Fruit fly (Drosophila melanogaster) whole organism, prepupa: ENCODE measurements around the gene CG33271.
A peak's percentile ranks its signal among the peaks of the same experiment; 100 is the strongest.

Experiments
- Blimp-1 ChIP-seq: fragments of 200-800 bp; sonication (Bioruptor generic); optimal IDR thresholded peaks from 3 replicates; lab custom pipeline; 2017; ENCODE audit warnings: missing biosample characterization, missing genetic modification characterization, mild to moderate bottlenecking, moderate library complexity, missing genetic modification reagents
- CG10631 ChIP-seq: fragments of 200-800 bp; sonication (Bioruptor generic); optimal IDR thresholded peaks from 2 replicates; lab custom pipeline; 2016; ENCODE audit warnings: missing biosample characterization, missing genetic modification characterization
- CG11294 ChIP-seq: fragments of 200-800 bp; sonication (Bioruptor generic); IDR thresholded peaks from 2 replicates; pipeline ENCODE4 v1.3.6; 2022; ENCODE audit warnings: missing biosample characterization, missing genetic modification characterization
- CG11762 ChIP-seq: fragments of 200-800 bp; sonication (Bioruptor generic); optimal IDR thresholded peaks from 3 replicates; lab custom pipeline; 2016; ENCODE audit warnings: missing biosample characterization, missing genetic modification characterization; ENCODE audit not compliant: insufficient read depth
- CG11902 ChIP-seq: fragments of 200-800 bp; sonication (Bioruptor generic); optimal IDR thresholded peaks from 3 replicates; lab custom pipeline; 2016; ENCODE audit warnings: missing biosample characterization, missing genetic modification characterization
- CG15336 ChIP-seq: fragments of 200-800 bp; sonication (Bioruptor generic); IDR thresholded peaks from 2 replicates; pipeline ENCODE4 v1.3.6; 2022; ENCODE audit warnings: missing biosample characterization, missing genetic modification characterization
- CG1621 ChIP-seq: fragments of 200-800 bp; sonication (Bioruptor generic); optimal IDR thresholded peaks from 3 replicates; lab custom pipeline; 2018; ENCODE audit warnings: missing biosample characterization, mild to moderate bottlenecking, missing genetic modification characterization
- CG32006 ChIP-seq: fragments of 200-800 bp; sonication (Bioruptor generic); optimal IDR thresholded peaks from 3 replicates; lab custom pipeline; 2017; ENCODE audit warnings: missing biosample characterization, mild to moderate bottlenecking, missing genetic modification characterization
- CG3919 ChIP-seq: fragments of 200-800 bp; sonication (Bioruptor generic); optimal IDR thresholded peaks from 3 replicates; lab custom pipeline; 2016; ENCODE audit warnings: missing biosample characterization, missing genetic modification characterization
- CG6276 ChIP-seq: fragments of 200-800 bp; sonication (Bioruptor generic); optimal IDR thresholded peaks from 2 replicates; lab custom pipeline; 2017; ENCODE audit warnings: missing biosample characterization, mild to moderate bottlenecking, missing genetic modification characterization
- CG6792 ChIP-seq: fragments of 200-800 bp; sonication (Bioruptor generic); optimal IDR thresholded peaks from 3 replicates; lab custom pipeline; 2016; ENCODE audit warnings: missing biosample characterization, missing genetic modification characterization
- CG6808 ChIP-seq: fragments of 200-800 bp; sonication (Bioruptor generic); optimal IDR thresholded peaks from 3 replicates; lab custom pipeline; 2017; ENCODE audit warnings: missing biosample characterization, missing genetic modification characterization, mild to moderate bottlenecking, moderate library complexity, missing genetic modification reagents
- CG6854 ChIP-seq: fragments of 200-800 bp; sonication (Bioruptor generic); optimal IDR thresholded peaks from 2 replicates; lab custom pipeline; 2017; ENCODE audit warnings: missing biosample characterization, mild to moderate bottlenecking, missing genetic modification characterization
- CG8119 ChIP-seq: fragments of 200-800 bp; sonication (Bioruptor generic); IDR thresholded peaks from 3 replicates; pipeline ENCODE4 v1.3.6; 2022; ENCODE audit warnings: missing biosample characterization, missing genetic modification characterization
- CG8632 ChIP-seq: fragments of 200-800 bp; sonication (Bioruptor generic); optimal IDR thresholded peaks from 3 replicates; lab custom pipeline; 2016; ENCODE audit warnings: missing biosample characterization, missing genetic modification characterization
- CG9139 ChIP-seq: fragments of 200-800 bp; sonication (Bioruptor generic); optimal IDR thresholded peaks from 3 replicates; lab custom pipeline; 2017; ENCODE audit warnings: missing biosample characterization, mild to moderate bottlenecking, missing genetic modification characterization
- Hr39 ChIP-seq: fragments of 200-800 bp; sonication (Bioruptor generic); optimal IDR thresholded peaks from 2 replicates; lab custom pipeline; 2016; ENCODE audit warnings: missing biosample characterization, missing genetic modification characterization
- Lpt ChIP-seq: fragments of 200-800 bp; sonication (Bioruptor generic); optimal IDR thresholded peaks from 3 replicates; lab custom pipeline; 2016; ENCODE audit warnings: missing biosample characterization, missing genetic modification characterization
- Met ChIP-seq: fragments of 200-800 bp; sonication (Bioruptor generic); optimal IDR thresholded peaks from 3 replicates; lab custom pipeline; 2016; ENCODE audit warnings: missing biosample characterization, missing genetic modification characterization
- Sox102F ChIP-seq: fragments of 200-800 bp; sonication (Bioruptor generic); optimal IDR thresholded peaks from 2 replicates; lab custom pipeline; 2016; ENCODE audit warnings: missing biosample characterization, mild to moderate bottlenecking, missing genetic modification characterization
- Sox15 ChIP-seq: fragments of 200-800 bp; sonication (Bioruptor generic); optimal IDR thresholded peaks from 3 replicates; lab custom pipeline; 2016; ENCODE audit warnings: missing biosample characterization, missing genetic modification characterization
- achi ChIP-seq: fragments of 200-800 bp; sonication (Bioruptor generic); optimal IDR thresholded peaks from 3 replicates; lab custom pipeline; 2016; ENCODE audit warnings: missing biosample characterization, missing genetic modification characterization
- dsx ChIP-seq: fragments of 200-800 bp; optimal IDR thresholded peaks from 3 replicates; lab custom pipeline; 2019; ENCODE audit warnings: missing biosample characterization, mild to moderate bottlenecking, missing genetic modification characterization, moderate library complexity; ENCODE audit not compliant: poor library complexity, severe bottlenecking
- fd85E ChIP-seq: fragments of 200-800 bp; sonication (Bioruptor generic); optimal IDR thresholded peaks from 3 replicates; lab custom pipeline; 2016; ENCODE audit warnings: missing biosample characterization, missing genetic modification characterization
- fkh ChIP-seq: fragments of 200-800 bp; sonication (Bioruptor generic); optimal IDR thresholded peaks from 3 replicates; lab custom pipeline; 2017; ENCODE audit warnings: missing biosample characterization, mild to moderate bottlenecking, missing genetic modification characterization, moderate library complexity
- lz ChIP-seq: fragments of 200-800 bp; sonication (Bioruptor generic); optimal IDR thresholded peaks from 3 replicates; lab custom pipeline; 2016; ENCODE audit warnings: missing biosample characterization, missing genetic modification characterization
- ss ChIP-seq, 2 experiments: fragments of 200-800 bp; sonication (Bioruptor generic); optimal IDR thresholded peaks; 2 replicates in 1 of 2; 3 replicates in 1 of 2; lab custom pipeline; 2017 to 2018; ENCODE audit warnings: mild to moderate bottlenecking in 2 of 2, missing biosample characterization in 2 of 2, missing genetic modification characterization in 2 of 2, moderate library complexity in 1 of 2
- svp ChIP-seq: fragments of 200-800 bp; sonication (Bioruptor generic); peaks from one replicate; lab custom pipeline; 2016; ENCODE audit warnings: missing biosample characterization, missing genetic modification characterization
- topi ChIP-seq: fragments of 200-800 bp; sonication (Bioruptor generic); optimal IDR thresholded peaks from 3 replicates; lab custom pipeline; 2016; ENCODE audit warnings: missing biosample characterization, missing genetic modification characterization
- vri ChIP-seq: fragments of 200-800 bp; sonication (Bioruptor generic); optimal IDR thresholded peaks from 3 replicates; lab custom pipeline; 2016; ENCODE audit warnings: missing biosample characterization, mild to moderate bottlenecking, missing genetic modification characterization

The CG33271 gene

DNA sequence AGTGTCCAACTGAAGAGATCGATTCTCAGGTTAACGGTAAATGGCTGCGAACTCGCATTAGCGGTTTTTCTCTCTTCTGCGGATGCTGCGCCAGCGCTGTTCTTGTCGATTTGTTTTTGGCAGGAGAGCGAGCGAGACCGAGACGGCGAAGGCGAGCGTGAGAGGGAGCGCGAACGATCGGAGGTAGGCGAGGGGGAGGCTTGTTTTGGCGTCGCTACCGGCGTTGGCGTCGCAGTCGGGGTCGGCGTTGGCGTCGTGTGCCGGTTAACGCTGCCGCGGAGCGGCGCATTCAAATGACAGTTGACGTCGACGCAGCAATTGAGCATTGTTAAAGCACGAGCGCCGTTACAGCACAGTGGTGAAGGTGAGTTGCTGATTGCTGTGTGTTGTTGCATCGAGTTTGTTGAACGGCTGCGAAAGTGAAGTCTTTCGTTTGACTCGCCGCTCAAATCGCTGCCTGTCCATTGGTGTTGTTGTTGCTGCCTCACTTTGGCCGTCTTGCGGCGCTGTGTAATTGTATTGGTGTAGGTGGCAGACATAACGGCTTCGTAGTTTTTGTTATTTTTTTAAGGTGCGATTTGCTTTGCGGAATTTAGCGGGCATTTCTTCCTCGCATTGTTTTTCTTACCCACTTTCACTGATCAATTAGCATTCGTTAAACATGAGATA lies 9.6 kb upstream of the CG33271 start:
- TF ChIP-seq Blimp-1 (GFP tag; lab: Kevin White, UChicago) (peak; percentile 87), vri (GFP tag; lab: Kevin White, UChicago) (peak; percentile 7), CG15336 (GFP tag; lab: Robert Waterston, UW) (peak; percentile 49; the same call in 1 of the 2 replicates), ss (GFP tag; optimal IDR thresholded peaks at IDR 0.05; lab: Kevin White, UChicago) (no peak), CG6792 (GFP tag; lab: Kevin White, UChicago) (no peak)
- TF ChIP-seq, all 60 proteins: peak for 3

DNA sequence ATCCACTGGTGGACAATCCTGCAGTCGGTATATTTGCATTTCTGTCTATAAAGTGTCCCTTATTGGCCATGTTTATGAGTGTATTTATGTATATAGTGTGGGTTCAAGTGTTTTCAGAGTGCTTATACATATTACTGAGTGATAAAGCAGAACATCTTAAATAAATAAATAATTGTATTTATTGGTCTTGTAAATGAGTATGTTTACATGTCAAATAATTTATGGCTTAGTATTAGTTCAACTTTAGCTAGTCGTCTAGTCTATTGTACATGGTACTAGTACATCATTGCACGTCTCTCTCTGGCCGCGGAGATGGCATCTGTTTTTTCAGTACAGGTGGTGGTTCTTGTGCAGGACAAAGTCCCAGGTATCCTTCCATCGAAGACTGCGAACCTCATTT lies 6.7 kb upstream of the CG33271 start, which contains the start of gene CG32086:
TSS of gene CG32086 (minus strand) at position 101 of the 400 bp plus-strand sequence.
- TF ChIP-seq CG6854 (GFP tag; lab: Kevin White, UChicago) (no peak), CG32006 (GFP tag; lab: Kevin White, UChicago) (no peak), topi (GFP tag; lab: Kevin White, UChicago) (no peak), CG9139 (no peak), achi (no peak), CG11902 (GFP tag; lab: Kevin White, UChicago) (no peak)

DNA sequence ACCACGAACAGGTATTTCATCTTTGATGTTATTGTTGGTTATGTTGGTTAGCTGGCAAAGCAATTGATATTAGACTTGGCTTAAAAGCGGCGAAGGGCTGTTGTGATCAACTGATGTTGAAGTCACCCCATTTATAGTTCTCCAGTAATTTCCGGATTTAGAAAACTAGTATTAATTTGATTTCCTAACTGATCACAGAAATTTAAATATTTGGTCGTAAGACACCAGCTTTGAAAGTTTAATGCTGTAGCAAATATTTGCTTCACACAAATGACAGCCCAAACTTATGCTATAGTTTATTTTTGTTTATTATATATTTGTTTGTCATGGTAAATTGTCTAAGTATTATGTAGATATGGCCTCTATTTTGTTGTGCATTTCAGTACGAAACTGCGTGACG lies 4.8 kb upstream of the CG33271 start, which contains the start of gene CG33269:
TSS of gene CG33269 (minus strand) at position 101 of the 400 bp plus-strand sequence.
- TF ChIP-seq dsx (no peak), CG11762 (GFP tag; lab: Kevin White, UChicago) (no peak), CG6276 (GFP tag; lab: Kevin White, UChicago) (no peak), vri (GFP tag; lab: Kevin White, UChicago) (no peak), CG10631 (GFP tag; lab: Kevin White, UChicago) (no peak), CG11294 (no peak), CG8632 (no peak), Sox15 (GFP tag; lab: Kevin White, UChicago) (no peak), Lpt (GFP tag; lab: Kevin White, UChicago) (no peak), svp (GFP tag; lab: Kevin White, UChicago) (no peak), CG8119 (GFP tag; lab: Robert Waterston, UW) (no peak), lz (GFP tag; lab: Kevin White, UChicago) (no peak), Met (no peak)

DNA sequence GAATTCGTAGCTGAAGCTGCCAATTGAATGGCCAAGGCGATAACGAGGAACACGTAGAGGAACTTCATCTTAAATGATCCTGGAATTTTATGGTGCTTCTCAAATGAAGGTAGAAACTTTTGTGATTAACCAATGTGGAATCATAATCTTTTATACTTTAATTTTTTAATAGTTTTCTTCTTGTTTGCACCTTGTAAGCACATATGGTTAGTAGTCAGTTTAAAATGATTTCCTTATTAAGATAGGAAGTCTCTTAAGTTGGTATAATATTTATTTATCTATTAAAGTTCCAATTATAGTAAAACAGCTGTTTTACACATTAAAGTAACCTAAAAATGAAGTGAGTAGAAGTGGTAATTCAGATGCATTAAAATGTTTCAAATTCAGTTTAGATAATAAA lies 3.6 kb upstream of the CG33271 start, which contains the start of gene CG43391:
TSS of gene CG43391 (minus strand) at position 101 of the 400 bp plus-strand sequence.
- no peak for TF ChIP-seq Hr39 (GFP tag; lab: Kevin White, UChicago)
- no peak for TF ChIP-seq CG6808 (GFP tag; lab: Kevin White, UChicago)
- TF ChIP-seq CG6792 (GFP tag; lab: Kevin White, UChicago): no peak
- no peak for TF ChIP-seq achi
- no peak for TF ChIP-seq CG11902 (GFP tag; lab: Kevin White, UChicago)
- TF ChIP-seq Sox102F (GFP tag; lab: Kevin White, UChicago): no peak
- no peak for TF ChIP-seq CG3919 (GFP tag; lab: Kevin White, UChicago)
- no peak for TF ChIP-seq CG8632
- TF ChIP-seq fd85E (GFP tag; lab: Kevin White, UChicago): no peak
- TF ChIP-seq CG11762 (GFP tag; lab: Kevin White, UChicago): no peak
- no peak for TF ChIP-seq CG1621
- TF ChIP-seq lz (GFP tag; lab: Kevin White, UChicago): no peak
- no peak for TF ChIP-seq fkh (GFP tag; lab: Kevin White, UChicago)

DNA sequence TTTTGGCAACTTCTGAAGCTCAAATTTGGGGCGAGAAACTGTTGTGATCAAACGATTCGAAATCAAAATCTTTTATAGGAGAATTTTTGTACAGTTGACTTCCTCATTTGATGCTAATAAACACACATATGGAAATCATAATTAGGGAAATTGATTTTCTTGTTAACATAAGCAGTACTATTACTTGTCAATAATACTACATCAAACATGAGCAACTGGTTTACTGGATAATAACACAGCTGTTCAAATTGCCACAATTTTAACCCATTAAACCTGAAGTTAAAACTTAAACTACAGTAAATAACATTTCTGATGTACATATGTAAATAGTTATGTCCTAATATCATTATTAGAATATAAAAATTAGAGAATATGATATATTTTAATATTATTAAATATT lies 2.6 kb upstream of the CG33271 start, which contains the start of gene CG43390:
TSS of gene CG43390 (minus strand) at position 32 of the 400 bp plus-strand sequence.
- TF ChIP-seq fkh (GFP tag; lab: Kevin White, UChicago) (peak; percentile 46), Hr39 (GFP tag; lab: Kevin White, UChicago) (no peak)
- TF ChIP-seq, all 60 proteins: peak for 1
